Fruit fly (Drosophila melanogaster): Measurements from ENCODE around the gene spri.
A peak's percentile ranks its signal among the peaks of the same experiment; 100 is the strongest.

dm6 chrX:10515323-10515853 lies 69.8 kb downstream of the spri start:
- peak; percentile 19 for TF ChIP-seq CG5245 (GFP tag; optimal IDR thresholded peaks at IDR 0.05)
- TF ChIP-seq CG1024 (GFP tag; IDR thresholded peaks at IDR 0.05), result peak; percentile 58
- peak; percentile 56 for TF ChIP-seq CG2678 (tag; optimal IDR thresholded peaks at IDR 0.05)
- no peak for TF ChIP-seq Fer1 (GFP tag; optimal IDR thresholded peaks at IDR 0.05)
- no peak for TF ChIP-seq Hand (GFP tag; optimal IDR thresholded peaks at IDR 0.05)
- no peak for TF ChIP-seq sd (tag; optimal IDR thresholded peaks at IDR 0.05)
- peak; percentile 14; the same call in 1 of the 2 replicates for TF ChIP-seq CG10366 (GFP tag; IDR thresholded peaks at IDR 0.05)
- TF ChIP-seq stc (GFP tag; IDR thresholded peaks at IDR 0.05), result peak; percentile 34; the same call in 1 of the 2 replicates
- no peak for TF ChIP-seq CG10274 (GFP tag; optimal IDR thresholded peaks at IDR 0.05)
- TF ChIP-seq Pdp1 (GFP tag; optimal IDR thresholded peaks at IDR 0.05), result peak; percentile 55 to 62
- peak; percentile 71 for TF ChIP-seq slp2 (GFP tag; optimal IDR thresholded peaks at IDR 0.05)
- TF ChIP-seq Mad (GFP tag; optimal IDR thresholded peaks at IDR 0.05), result no peak
- no peak for TF ChIP-seq Hr78 (GFP tag; optimal IDR thresholded peaks at IDR 0.05)
- no peak for TF ChIP-seq Aef1 (GFP tag; IDR thresholded peaks at IDR 0.05)

Measured in whole organism, embryonic.